Worm (Caenorhabditis elegans): ENCODE measurements around the gene srbc-11.

ce11 chrV:7480949-7481348, 14.1 kb downstream of the srbc-11 start, which contains the start of gene C18B10.6:
- TF ChIP-seq W03F9.2 (tag; optimal IDR thresholded peaks at IDR 0.05) = no peak
- no peak for TF ChIP-seq dao-5 (tag; optimal IDR thresholded peaks at IDR 0.05)
